Fruit fly (Drosophila melanogaster) whole organism, embryonic: ENCODE data around the gene Or7a.

ENCODE experiments used
- Aef1 ChIP-seq: fragments of 200-800 bp; sonication (Bioruptor generic); IDR thresholded peaks from 3 replicates; pipeline ENCODE4 v1.3.6; 2022; ENCODE audit warnings: missing biosample characterization, missing genetic modification characterization
- Asciz ChIP-seq: fragments of 200-800 bp; sonication (Bioruptor generic); optimal IDR thresholded peaks from 2 replicates; lab custom pipeline; 2017; ENCODE audit warnings: missing biosample characterization, mild to moderate bottlenecking, missing genetic modification characterization, missing genetic modification reagents
- Bteb2 ChIP-seq: fragments of 200-800 bp; sonication (Bioruptor generic); optimal IDR thresholded peaks from 2 replicates; lab custom pipeline; 2016; ENCODE audit warnings: missing biosample characterization, missing genetic modification characterization
- CG12744 ChIP-seq: fragments of 200-800 bp; sonication (Bioruptor generic); optimal IDR thresholded peaks from 2 replicates; lab custom pipeline; 2016; ENCODE audit warnings: missing biosample characterization, missing genetic modification characterization
- CG14050 ChIP-seq: fragments of 200-800 bp; sonication (Bioruptor generic); IDR thresholded peaks from 3 replicates; pipeline ENCODE4 v1.3.6; 2022; ENCODE audit warnings: missing biosample characterization, missing genetic modification characterization
- CG14441 ChIP-seq: fragments of 200-800 bp; sonication (Bioruptor generic); IDR thresholded peaks from 2 replicates; pipeline ENCODE4 v1.3.6; 2022; ENCODE audit warnings: missing biosample characterization, missing genetic modification characterization
- CG16815 ChIP-seq: fragments of 200-800 bp; sonication (Bioruptor generic); optimal IDR thresholded peaks from 3 replicates; lab custom pipeline; 2017; ENCODE audit warnings: missing biosample characterization, mild to moderate bottlenecking, missing genetic modification characterization
- CG17186 ChIP-seq: fragments of 200-800 bp; sonication (Bioruptor generic); optimal IDR thresholded peaks from 3 replicates; lab custom pipeline; 2017; ENCODE audit warnings: missing biosample characterization, missing genetic modification reagents, missing genetic modification characterization
- CG17829 ChIP-seq: fragments of 200-800 bp; optimal IDR thresholded peaks from 2 replicates; lab custom pipeline; 2019; ENCODE audit warnings: missing biosample characterization, mild to moderate bottlenecking, missing genetic modification characterization, moderate library complexity
- CG18764 ChIP-seq: fragments of 200-800 bp; sonication (Bioruptor generic); optimal IDR thresholded peaks from 3 replicates; lab custom pipeline; 2016; ENCODE audit warnings: missing biosample characterization, missing genetic modification characterization
- CG2202 ChIP-seq: fragments of 200-800 bp; sonication (Bioruptor generic); optimal IDR thresholded peaks from 2 replicates; lab custom pipeline; 2018; ENCODE audit warnings: missing biosample characterization, mild to moderate bottlenecking, missing genetic modification characterization
- CG2875 ChIP-seq: fragments of 200-800 bp; sonication (Bioruptor generic); optimal IDR thresholded peaks from 2 replicates; lab custom pipeline; 2017; ENCODE audit warnings: missing biosample characterization, mild to moderate bottlenecking, missing genetic modification characterization, missing genetic modification reagents
- CG32532 ChIP-seq: fragments of 200-800 bp; sonication (Bioruptor generic); IDR thresholded peaks from 2 replicates; pipeline ENCODE4 v1.3.6; 2022; ENCODE audit warnings: missing biosample characterization, missing genetic modification characterization
- CG4424 ChIP-seq: fragments of 200-800 bp; sonication (Bioruptor generic); optimal IDR thresholded peaks from 3 replicates; lab custom pipeline; 2016; ENCODE audit warnings: missing biosample characterization, missing genetic modification characterization
- CG4617 ChIP-seq: fragments of 200-800 bp; sonication (Bioruptor generic); optimal IDR thresholded peaks from 3 replicates; lab custom pipeline; 2016; ENCODE audit warnings: missing biosample characterization, missing genetic modification characterization, borderline replicate concordance
- CG8388 ChIP-seq: fragments of 200-800 bp; sonication (Bioruptor generic); optimal IDR thresholded peaks from 2 replicates; lab custom pipeline; 2019; ENCODE audit warnings: missing biosample characterization, mild to moderate bottlenecking, missing genetic modification characterization, moderate library complexity
- Camta ChIP-seq: fragments of 200-800 bp; sonication (Bioruptor generic); optimal IDR thresholded peaks from 2 replicates; lab custom pipeline; 2016; ENCODE audit warnings: missing biosample characterization, missing genetic modification characterization
- Chrac-16 ChIP-seq: fragments of 200-800 bp; sonication (Bioruptor generic); optimal IDR thresholded peaks from 3 replicates; lab custom pipeline; 2016; ENCODE audit warnings: missing biosample characterization, missing genetic modification characterization
- Doc3 ChIP-seq: fragments of 200-800 bp; sonication (Bioruptor generic); IDR thresholded peaks from 3 replicates; pipeline ENCODE4 v1.3.6; 2022; ENCODE audit warnings: missing biosample characterization, missing genetic modification characterization; ENCODE audit not compliant: partially characterized antibody
- Ets97D ChIP-seq: fragments of 200-800 bp; sonication (Bioruptor generic); optimal IDR thresholded peaks from 3 replicates; lab custom pipeline; 2016; ENCODE audit warnings: missing biosample characterization, missing genetic modification characterization
- H2.0 ChIP-seq: fragments of 200-800 bp; sonication (Bioruptor generic); IDR thresholded peaks from 2 replicates; pipeline ENCODE4 v1.3.6; 2022; ENCODE audit warnings: missing biosample characterization, missing genetic modification characterization
- HHEX ChIP-seq: fragments of 200-800 bp; sonication (Bioruptor generic); optimal IDR thresholded peaks from 3 replicates; lab custom pipeline; 2017; ENCODE audit warnings: missing biosample characterization, mild to moderate bottlenecking, missing genetic modification characterization, missing genetic modification reagents
- HLH3B ChIP-seq: fragments of 200-800 bp; sonication (Bioruptor generic); IDR thresholded peaks from 2 replicates; pipeline ENCODE4 v1.3.6; 2022; ENCODE audit warnings: missing biosample characterization, missing genetic modification characterization
- Hr39 ChIP-seq: fragments of >200 bp; optimal IDR thresholded peaks from 2 replicates; lab custom pipeline; 2017
- Lpt ChIP-seq: fragments of >200 bp; optimal IDR thresholded peaks from 2 replicates; lab custom pipeline; 2018; ENCODE audit warnings: missing biosample characterization, missing genetic modification characterization
- MESR4 ChIP-seq: fragments of 200-800 bp; sonication (Bioruptor generic); optimal IDR thresholded peaks from 2 replicates; lab custom pipeline; 2018; ENCODE audit warnings: missing biosample characterization, mild to moderate bottlenecking, missing genetic modification characterization, moderate library complexity
- Mes4 ChIP-seq: fragments of 200-800 bp; sonication (Bioruptor generic); optimal IDR thresholded peaks from 2 replicates; lab custom pipeline; 2016; ENCODE audit warnings: missing biosample characterization, missing genetic modification characterization
- Mrtf ChIP-seq: fragments of 200-800 bp; sonication (Bioruptor generic); IDR thresholded peaks from 3 replicates; pipeline ENCODE4 v1.3.6; 2022; ENCODE audit warnings: missing biosample characterization, missing genetic modification characterization
- NK7.1 ChIP-seq: fragments of 200-800 bp; sonication (Bioruptor generic); optimal IDR thresholded peaks from 3 replicates; lab custom pipeline; 2016; ENCODE audit warnings: missing biosample characterization, missing genetic modification characterization
- PHDP ChIP-seq: fragments of 200-800 bp; sonication (Bioruptor generic); optimal IDR thresholded peaks from 3 replicates; lab custom pipeline; 2018; ENCODE audit warnings: missing biosample characterization, mild to moderate bottlenecking, missing genetic modification characterization, moderate library complexity
- Rfx ChIP-seq: fragments of 200-800 bp; sonication (Bioruptor generic); IDR thresholded peaks from 2 replicates; pipeline ENCODE4 v1.3.6; 2022; ENCODE audit warnings: missing biosample characterization, missing genetic modification characterization
- Rx ChIP-seq: fragments of 200-800 bp; sonication (Bioruptor generic); IDR thresholded peaks from 2 replicates; pipeline ENCODE4 v1.3.6; 2022; ENCODE audit warnings: missing biosample characterization, missing genetic modification characterization
- Trl ChIP-seq, 3 experiments: fragments of >200 bp in 2 of 3; fragments of 200-800 bp in 1 of 3; sonication (Bioruptor generic) in 1 of 3; optimal IDR thresholded peaks; 2 replicates in 1 of 3; 3 replicates in 2 of 3; lab custom pipeline; 2016 to 2017; ENCODE audit warnings: missing biosample characterization in 1 of 3, missing genetic modification characterization in 1 of 3
- bcd ChIP-seq: fragments of 200-800 bp; sonication (Bioruptor generic); optimal IDR thresholded peaks from 2 replicates; lab custom pipeline; 2017; ENCODE audit warnings: missing biosample characterization, mild to moderate bottlenecking, missing genetic modification characterization
- croc ChIP-seq: fragments of 200-800 bp; sonication (Bioruptor generic); conservative IDR thresholded peaks from 3 replicates; pipeline ENCODE4 v1.3.6; 2022; ENCODE audit warnings: missing biosample characterization, missing genetic modification characterization
- cwo ChIP-seq: fragments of 200-800 bp; sonication (Bioruptor generic); optimal IDR thresholded peaks from 3 replicates; lab custom pipeline; 2017; ENCODE audit warnings: missing biosample characterization, missing genetic modification characterization, mild to moderate bottlenecking, moderate library complexity, missing genetic modification reagents
- en ChIP-seq: fragments of 200-800 bp; sonication (Bioruptor generic); optimal IDR thresholded peaks from 2 replicates; lab custom pipeline; 2016; ENCODE audit warnings: missing biosample characterization, missing genetic modification characterization
- fd64A ChIP-seq: fragments of 200-800 bp; sonication (Bioruptor generic); optimal IDR thresholded peaks from 3 replicates; lab custom pipeline; 2018; ENCODE audit warnings: missing biosample characterization, mild to moderate bottlenecking, missing genetic modification characterization
- ham ChIP-seq: fragments of 200-800 bp; sonication (Bioruptor generic); IDR thresholded peaks from 2 replicates; pipeline ENCODE4 v1.3.6; 2022; ENCODE audit warnings: missing biosample characterization, missing genetic modification characterization
- jing ChIP-seq: fragments of 200-800 bp; sonication (Bioruptor generic); optimal IDR thresholded peaks from 2 replicates; lab custom pipeline; 2018; ENCODE audit warnings: missing biosample characterization, mild to moderate bottlenecking, missing genetic modification characterization
- luna ChIP-seq: fragments of 200-800 bp; sonication (Bioruptor generic); optimal IDR thresholded peaks from 2 replicates; lab custom pipeline; 2016; ENCODE audit warnings: missing biosample characterization, missing genetic modification characterization
- mirr ChIP-seq: fragments of 200-800 bp; sonication (Bioruptor generic); optimal IDR thresholded peaks from 3 replicates; lab custom pipeline; 2018; ENCODE audit warnings: missing biosample characterization, mild to moderate bottlenecking, missing genetic modification characterization
- org-1 ChIP-seq: fragments of 200-800 bp; sonication (Bioruptor generic); optimal IDR thresholded peaks from 2 replicates; lab custom pipeline; 2017; ENCODE audit warnings: missing biosample characterization, missing genetic modification characterization
- peb ChIP-seq: fragments of 200-800 bp; sonication (Bioruptor generic); IDR thresholded peaks from 2 replicates; pipeline ENCODE4 v1.3.6; 2022; ENCODE audit warnings: missing biosample characterization, missing genetic modification characterization
- pnt ChIP-seq: fragments of 200-800 bp; sonication (Bioruptor generic); optimal IDR thresholded peaks from 3 replicates; lab custom pipeline; 2016; ENCODE audit warnings: missing biosample characterization, missing genetic modification characterization
- pum ChIP-seq: fragments of 200-800 bp; sonication (Bioruptor generic); optimal IDR thresholded peaks from 2 replicates; lab custom pipeline; 2016; ENCODE audit warnings: missing biosample characterization, missing genetic modification characterization
- pzg ChIP-seq: fragments of 200-800 bp; sonication (Bioruptor generic); optimal IDR thresholded peaks from 3 replicates; lab custom pipeline; 2018; ENCODE audit warnings: missing biosample characterization, mild to moderate bottlenecking, missing genetic modification characterization, moderate library complexity
- slp2 ChIP-seq: fragments of 200-800 bp; sonication (Bioruptor generic); optimal IDR thresholded peaks from 2 replicates; lab custom pipeline; 2016; ENCODE audit warnings: missing biosample characterization, missing genetic modification characterization
- so ChIP-seq: fragments of 200-800 bp; sonication (Bioruptor generic); IDR thresholded peaks from 3 replicates; pipeline ENCODE4 v1.3.6; 2022; ENCODE audit warnings: missing biosample characterization, missing genetic modification characterization
- stc ChIP-seq: fragments of 200-800 bp; sonication (Bioruptor generic); IDR thresholded peaks from 2 replicates; pipeline ENCODE4 v1.3.6; 2022; ENCODE audit warnings: missing biosample characterization, missing genetic modification characterization
- yki ChIP-seq: fragments of >200 bp; optimal IDR thresholded peaks from 3 replicates; lab custom pipeline; 2018
- z ChIP-seq: fragments of 200-800 bp; sonication (Bioruptor generic); IDR thresholded peaks from 3 replicates; pipeline ENCODE4 v1.3.6; 2022; ENCODE audit warnings: missing biosample characterization, missing genetic modification characterization

The Or7a gene

dm6 chrX:8126149-8126548 lies 39.4 kb downstream of the Or7a start (continued):
- TF ChIP-seq bcd (GFP tag; lab: Kevin White, UChicago) (peak; percentile 18), PHDP (tag; lab: Kevin White, UChicago) (peak; percentile 46), org-1 (GFP tag; lab: Kevin White, UChicago) (peak; percentile 15), Lpt (GFP tag; lab: Kevin White, UChicago) (no peak), Chrac-16 (peak; percentile 45), Asciz (GFP tag; lab: Kevin White, UChicago) (peak; percentile 49), CG2875 (peak; percentile 70), yki (lab: Kevin White, UChicago) (no peak), Mes4 (GFP tag; lab: Kevin White, UChicago) (peak; percentile 59), CG16815 (GFP tag; lab: Kevin White, UChicago) (no peak), en (GFP tag; lab: Kevin White, UChicago) (no peak), fd64A (GFP tag; lab: Kevin White, UChicago) (peak; percentile 47), pum (GFP tag; lab: Kevin White, UChicago) (peak; percentile 42), Rx (GFP tag; lab: Robert Waterston, UW) (peak; percentile 59; the same call in 1 of the 2 replicates), HLH3B (GFP tag; lab: Robert Waterston, UW) (peak; percentile 74), stc (GFP tag; lab: Robert Waterston, UW) (peak; percentile 63; the same call in 1 of the 2 replicates), Hr39 (lab: Kevin White, UChicago) (no peak), luna (GFP tag; lab: Kevin White, UChicago) (no peak), CG14050 (GFP tag; lab: Robert Waterston, UW) (peak; percentile 38; the same call in 2 of the 3 replicates), CG14441 (GFP tag; lab: Robert Waterston, UW) (peak; percentile 46; the same call in 1 of the 2 replicates), CG17186 (peak; percentile 7), jing (peak; percentile 52)

dm6 chrX:8125224-8125649 lies 40.3 kb downstream of the Or7a start:
- no peak for TF ChIP-seq Mrtf
- TF ChIP-seq pzg (GFP tag; lab: Kevin White, UChicago): no peak
- TF ChIP-seq CG4424 (GFP tag; lab: Kevin White, UChicago): peak; percentile 63
- TF ChIP-seq CG12744: no peak
- TF ChIP-seq CG2202 (tag; lab: Kevin White, UChicago): no peak
- no peak for TF ChIP-seq pnt
- peak; percentile 26 for TF ChIP-seq HHEX (GFP tag; lab: Kevin White, UChicago)
- no peak for TF ChIP-seq mirr (GFP tag; lab: Kevin White, UChicago)
- TF ChIP-seq CG8388 (GFP tag; lab: Kevin White, UChicago): peak; percentile 62
- peak; percentile 4 for TF ChIP-seq cwo (GFP tag; lab: Kevin White, UChicago)
- TF ChIP-seq z: no peak
- TF ChIP-seq so (GFP tag; lab: Robert Waterston, UW): no peak
- no peak for TF ChIP-seq Rfx
- no peak for TF ChIP-seq Trl (optimal IDR thresholded peaks at IDR 0.05; lab: Kevin White, UChicago)
- TF ChIP-seq Trl (GFP tag; optimal IDR thresholded peaks at IDR 0.05; lab: Kevin White, UChicago): no peak
- peak; percentile 38; the same call in 2 of the 3 replicates for TF ChIP-seq croc
- no peak for TF ChIP-seq slp2 (GFP tag; lab: Kevin White, UChicago)
- no peak for TF ChIP-seq ham (GFP tag; lab: Robert Waterston, UW)
- no peak for TF ChIP-seq Ets97D
- no peak for TF ChIP-seq H2.0 (GFP tag; lab: Robert Waterston, UW)
- TF ChIP-seq Aef1 (GFP tag; lab: Robert Waterston, UW): peak; percentile 24; the same call in 1 of the 3 replicates
- TF ChIP-seq Bteb2 (GFP tag; lab: Kevin White, UChicago): no peak
- TF ChIP-seq CG32532 (GFP tag; lab: Robert Waterston, UW): 0 out of 2 replicates have a peak, but pooled peaks have one; percentile 17
- no peak for TF ChIP-seq peb (GFP tag; lab: Robert Waterston, UW)
- TF ChIP-seq NK7.1 (GFP tag; lab: Kevin White, UChicago): no peak
- no peak for TF ChIP-seq Doc3
- peak; percentile 56 for TF ChIP-seq CG17829 (tag; lab: Kevin White, UChicago)
- no peak for TF ChIP-seq Camta
- no peak for TF ChIP-seq CG18764 (GFP tag; lab: Kevin White, UChicago)
- no peak for TF ChIP-seq CG4617 (GFP tag; lab: Kevin White, UChicago)
- TF ChIP-seq MESR4 (GFP tag; lab: Kevin White, UChicago): no peak
